Fruit fly (Drosophila melanogaster): ENCODE measurements around the gene mew.

Gene mew

dm6 chrX:13283940-13284547, 25.8 kb upstream of the mew start:
- peak; percentile 40 for TF ChIP-seq noc (tag; optimal IDR thresholded peaks at IDR 0.05)

dm6 chrX:13282717-13283116, 24.4 kb upstream of the mew start:
- no peak for TF ChIP-seq noc (tag; optimal IDR thresholded peaks at IDR 0.05)

dm6 chrX:13281244-13281877, 23.1 kb upstream of the mew start:
- TF ChIP-seq noc (tag; optimal IDR thresholded peaks at IDR 0.05): peak; percentile 1

- TF ChIP-seq noc (tag; optimal IDR thresholded peaks at IDR 0.05): no peak
Observed at dm6 chrX:13280738-13281137, 22.4 kb upstream of the mew start.

DNA sequence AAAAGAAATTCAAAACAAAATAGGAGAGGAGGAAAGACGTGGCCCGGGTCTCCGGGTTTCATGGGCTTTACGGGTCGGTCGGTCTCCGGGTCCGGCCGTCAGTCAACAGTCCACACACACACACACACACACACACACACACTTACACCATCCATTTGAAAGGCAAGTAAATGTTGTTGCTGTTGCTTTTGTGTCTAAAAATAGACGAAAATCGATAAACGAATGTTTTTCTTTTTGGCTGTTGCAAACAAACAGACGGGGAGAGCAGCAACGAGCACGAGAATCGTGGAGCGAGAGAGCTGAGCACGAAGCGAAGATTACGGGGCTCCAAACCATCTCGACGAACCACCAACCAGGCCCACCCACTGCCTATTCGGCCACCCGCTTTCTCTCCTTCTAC, 21.9 kb upstream of the mew start:
- no peak for TF ChIP-seq noc (tag; optimal IDR thresholded peaks at IDR 0.05)

- TF ChIP-seq noc (tag; optimal IDR thresholded peaks at IDR 0.05): no peak
Observed at dm6 chrX:13278468-13278982, 20.2 kb upstream of the mew start.

- no peak for TF ChIP-seq noc (tag; optimal IDR thresholded peaks at IDR 0.05)
Observed at dm6 chrX:13277580-13278467, 19.5 kb upstream of the mew start.

DNA sequence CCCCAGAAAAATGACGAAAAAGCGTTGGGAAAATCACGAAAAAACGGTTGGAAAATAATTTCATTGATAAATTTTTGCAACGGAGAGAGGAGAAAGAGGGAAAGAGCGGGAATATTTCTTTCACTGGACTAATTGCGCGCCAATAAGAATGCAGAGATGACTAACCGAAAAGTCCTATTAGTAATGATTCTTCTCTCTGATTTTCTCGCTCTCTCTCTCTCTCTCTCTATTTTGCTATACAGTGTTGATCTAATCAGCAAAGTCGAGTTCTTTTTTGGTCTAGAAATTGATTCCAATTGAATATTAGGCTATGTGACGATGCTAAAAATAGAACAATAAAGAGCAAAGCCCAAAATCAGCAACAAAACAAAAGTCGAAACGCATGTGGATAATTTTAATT, 18.9 kb upstream of the mew start:
- no peak for TF ChIP-seq noc (tag; optimal IDR thresholded peaks at IDR 0.05)

dm6 chrX:13276713-13277112, 18.4 kb upstream of the mew start:
- peak; percentile 85 for TF ChIP-seq noc (tag; optimal IDR thresholded peaks at IDR 0.05)

DNA sequence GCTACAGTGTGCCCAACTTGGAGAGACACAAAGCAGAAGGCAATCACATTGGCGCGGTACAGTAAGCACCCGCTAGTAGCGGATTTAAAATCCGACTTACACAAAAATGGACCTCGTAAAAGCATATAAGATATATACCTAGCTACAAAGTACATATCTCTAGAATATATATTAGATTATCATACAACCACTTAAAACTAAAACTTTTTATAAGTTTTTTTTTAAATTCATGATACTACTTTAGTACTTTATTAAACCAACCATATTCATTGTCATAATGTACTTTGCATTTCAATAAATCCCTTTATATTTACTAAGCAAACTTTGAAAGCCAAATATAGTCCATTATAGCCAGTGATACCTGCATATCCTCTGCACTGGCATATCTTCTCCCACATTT, 16.8 kb upstream of the mew start:
- TF ChIP-seq noc (tag; optimal IDR thresholded peaks at IDR 0.05): peak; percentile 66

DNA sequence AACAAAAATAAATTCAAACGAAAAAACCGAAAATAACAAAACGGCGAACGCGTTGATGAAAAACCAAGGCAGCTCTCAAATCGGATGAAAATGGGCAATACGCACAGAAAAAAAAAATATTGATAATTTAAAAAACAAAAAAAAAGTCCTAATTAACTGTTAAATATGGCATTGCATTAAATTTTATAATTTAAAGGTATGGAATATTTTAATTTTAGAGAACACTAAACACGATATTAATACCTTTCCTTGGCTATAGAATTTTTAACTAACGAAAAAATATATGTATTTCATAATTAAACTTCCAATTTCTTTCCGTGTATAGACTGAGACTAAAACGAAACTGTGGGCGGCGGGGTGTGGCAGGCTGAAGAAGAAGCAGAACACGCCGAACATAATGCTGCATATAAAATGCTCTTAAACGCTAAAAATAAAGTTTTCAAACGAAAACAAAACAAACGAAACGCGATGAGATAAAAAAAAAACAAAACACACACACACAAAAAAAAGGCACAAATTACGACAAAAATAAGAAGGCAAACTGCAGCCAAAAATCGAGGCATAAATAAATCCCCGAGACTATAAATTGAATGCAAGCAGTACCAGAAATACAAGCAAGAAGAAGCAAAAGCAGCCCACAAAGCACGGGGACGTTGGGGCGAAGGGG, 16.3 kb upstream of the mew start:
- TF ChIP-seq noc (tag; optimal IDR thresholded peaks at IDR 0.05): peak; percentile 25

- TF ChIP-seq noc (tag; optimal IDR thresholded peaks at IDR 0.05): no peak
Observed at dm6 chrX:13273417-13273816, 15.1 kb upstream of the mew start.

DNA sequence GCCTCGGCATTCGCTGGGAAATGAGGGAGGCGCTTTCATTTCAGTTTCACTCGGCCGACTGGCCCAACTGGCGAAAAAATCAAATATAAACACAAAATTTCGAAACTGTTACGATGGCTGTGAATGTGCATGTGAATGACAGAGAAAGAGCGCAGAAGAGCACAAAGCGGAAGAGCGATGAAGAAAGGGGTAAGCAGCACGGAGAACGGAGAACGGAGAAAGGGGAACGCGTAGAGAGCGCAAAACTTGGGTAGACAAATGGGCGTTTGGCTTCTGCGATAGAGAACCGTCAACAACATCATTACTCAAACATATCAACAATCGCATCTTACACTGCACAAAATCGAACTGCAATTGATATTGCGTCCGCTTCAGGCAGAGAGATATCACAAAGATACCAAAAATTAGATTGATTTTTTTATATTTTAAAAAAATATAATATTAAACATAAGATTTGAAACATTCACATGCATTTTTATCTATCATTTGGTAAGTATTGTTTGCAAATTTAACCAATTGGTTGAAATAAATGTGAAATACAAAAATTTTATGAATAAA, 14.5 kb upstream of the mew start:
- TF ChIP-seq noc (tag; optimal IDR thresholded peaks at IDR 0.05): no peak

dm6 chrX:13258757-13259067, 422 bp upstream of the mew start, which contains the start of gene comt:
comt (plus strand) TSS chrX:13259021.
- TF ChIP-seq noc (tag; optimal IDR thresholded peaks at IDR 0.05): no peak

- no peak for TF ChIP-seq noc (tag; optimal IDR thresholded peaks at IDR 0.05)
Observed at dm6 chrX:13256967-13257366, 1.3 kb downstream of the mew start.

DNA sequence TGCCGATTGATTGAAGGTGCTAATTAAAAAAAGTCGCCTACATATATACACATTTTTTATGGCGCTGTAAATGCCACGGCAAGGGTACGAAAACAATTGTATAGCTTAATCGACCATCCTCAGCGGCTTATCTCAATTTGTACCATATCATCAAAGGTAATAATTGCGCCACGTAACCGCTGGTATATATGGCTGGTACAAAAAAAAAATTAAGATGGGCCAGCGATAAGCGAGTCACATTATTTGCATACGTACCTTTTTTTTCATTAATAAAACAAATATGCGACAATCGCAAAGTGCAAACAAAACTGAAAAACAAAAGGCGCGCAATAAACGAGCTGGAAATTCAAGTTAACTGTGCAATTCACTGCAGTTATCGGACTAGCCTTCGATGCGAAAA, 3.8 kb downstream of the mew start:
- TF ChIP-seq noc (tag; optimal IDR thresholded peaks at IDR 0.05): no peak
